Worm (Caenorhabditis elegans) whole organism, L4 larva: Measurements from ENCODE around the gene Y56A3A.22.

ENCODE experiments used
- ceh-82 ChIP-seq: sonication (generic microtip); optimal IDR thresholded peaks from 2 replicates; lab custom pipeline; 2017; ENCODE audit warnings: missing biosample characterization, missing genetic modification characterization
- dmd-8 ChIP-seq: fragments of 200-800 bp; sonication (Bioruptor generic); IDR thresholded peaks from 2 replicates; pipeline ENCODE4 v1.3.6; 2022; ENCODE audit warnings: missing genetic modification characterization, missing compliant biosample characterization
- dve-1 ChIP-seq: sonication (generic microtip); optimal IDR thresholded peaks from 2 replicates; lab custom pipeline; 2017; ENCODE audit warnings: antibody characterized with exemption, mild to moderate bottlenecking, missing genetic modification characterization, missing compliant biosample characterization; ENCODE audit not compliant: insufficient read depth
- egl-27 ChIP-seq: sonication (generic microtip); optimal IDR thresholded peaks from 3 replicates; lab custom pipeline; 2017; ENCODE audit warnings: missing biosample characterization, missing genetic modification reagents, missing genetic modification characterization
- fkh-10 ChIP-seq: fragments of 150-350 bp; optimal IDR thresholded peaks from 2 replicates; lab custom pipeline; 2014; ENCODE audit warnings: missing biosample characterization, missing genetic modification reagents, missing genetic modification characterization
- mdl-1 ChIP-seq, 2 experiments: fragments of 150-350 bp in 1 of 2; sonication (generic microtip) in 1 of 2; optimal IDR thresholded peaks; 2 replicates each; lab custom pipeline; 2014 to 2017; ENCODE audit warnings: missing biosample characterization in 2 of 2, missing genetic modification characterization in 2 of 2
- nhr-11 ChIP-seq: fragments of 150-350 bp; optimal IDR thresholded peaks from 2 replicates; lab custom pipeline; 2014; ENCODE audit warnings: missing biosample characterization, missing genetic modification characterization

DNA sequence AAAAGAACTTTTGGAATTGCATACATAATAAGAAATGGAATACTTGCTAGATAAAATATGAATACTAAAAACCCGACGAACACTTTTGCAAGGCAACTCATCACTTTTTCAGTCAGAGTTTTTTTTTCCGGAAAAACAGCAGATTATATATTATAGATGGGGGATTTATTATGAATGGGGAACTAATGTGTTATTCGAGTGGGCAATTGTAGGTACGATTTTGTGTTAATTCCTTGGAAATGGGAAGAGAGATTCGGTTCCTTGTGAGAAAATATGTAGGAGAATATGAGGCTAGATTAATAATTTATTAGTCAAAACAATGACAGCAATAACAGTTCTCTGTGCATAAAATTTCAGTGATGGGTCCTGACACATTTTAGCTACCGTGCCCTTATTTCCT lies 30.2 kb upstream of the Y56A3A.22 start, which contains the start of gene faah-5:
- TF ChIP-seq dmd-8 (GFP tag; lab: Robert Waterston, UW): no peak
- TF ChIP-seq dve-1: no peak
- TF ChIP-seq mdl-1 (tag; optimal IDR thresholded peaks at IDR 0.05; lab: Kevin White, UChicago): no peak
- TF ChIP-seq egl-27 (tag; lab: Kevin White, UChicago): no peak
- TF ChIP-seq nhr-11 (tag; lab: Kevin White, UChicago): no peak
- no peak for TF ChIP-seq ceh-82 (tag; lab: Kevin White, UChicago)
- no peak for TF ChIP-seq fkh-10 (GFP tag; lab: Kevin White, UChicago)
